Fruit fly (Drosophila melanogaster): ENCODE data around the gene lectin-22C.

- TF ChIP-seq psq (GFP tag; optimal IDR thresholded peaks at IDR 0.05) (no peak), Dif (GFP tag; optimal IDR thresholded peaks at IDR 0.05; ENCODE audit: partially characterized antibody) (no peak), dl (GFP tag; optimal IDR thresholded peaks at IDR 0.05; ENCODE audit: insufficient read depth in 1 of 2, partially characterized antibody in 2 of 2) (no peak), Abd-B (GFP tag; optimal IDR thresholded peaks at IDR 0.05) (no peak), usp (GFP tag; optimal IDR thresholded peaks at IDR 0.05) (no peak), rgr (GFP tag; optimal IDR thresholded peaks at IDR 0.05) (no peak), fru (GFP tag; optimal IDR thresholded peaks at IDR 0.05) (no peak), dmrt93B (GFP tag; optimal IDR thresholded peaks at IDR 0.05) (no peak), Hnf4 (GFP tag; optimal IDR thresholded peaks at IDR 0.05) (no peak), pan (optimal IDR thresholded peaks at IDR 0.05) (no peak), GATAd (GFP tag; optimal IDR thresholded peaks at IDR 0.05) (no peak), br (GFP tag; optimal IDR thresholded peaks at IDR 0.05) (no peak)
Measured at dm6 chr2L:2054289-2054688, 17.2 kb upstream of the lectin-22C start, which contains the start of gene Or22c.

Data from whole organism, wandering third instar larva.